Worm (Caenorhabditis elegans): ENCODE measurements around the gene sqt-1.

The sqt-1 gene

DNA sequence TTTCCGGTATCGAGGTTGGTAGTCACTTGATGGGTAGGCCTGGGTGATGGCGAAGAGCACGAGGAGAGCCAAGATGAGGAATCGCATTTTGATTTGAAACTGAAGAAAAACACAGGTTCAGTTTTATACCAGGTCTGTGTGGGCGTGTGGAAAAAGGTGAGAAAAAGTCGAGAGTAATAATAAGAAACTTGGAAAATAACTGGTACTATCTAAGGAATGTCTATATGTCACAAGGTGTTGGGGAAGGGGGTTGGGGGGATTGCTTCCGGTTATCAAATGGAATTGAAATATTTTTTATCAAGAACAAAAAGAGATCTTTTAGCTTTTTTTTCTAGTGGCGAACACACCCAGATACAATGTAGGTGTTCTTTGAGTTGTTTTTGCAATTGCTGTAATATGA is 18.0 kb downstream of the sqt-1 start, which contains the start of gene nlp-51:
nlp-51 (minus strand) TSS at position 101 of the 400 bp plus-strand sequence.
- TF ChIP-seq lin-40 (tag; optimal IDR thresholded peaks at IDR 0.05) (no peak), bed-1 (GFP tag; IDR thresholded peaks at IDR 0.05) (no peak), hmg-20 (GFP tag; IDR thresholded peaks at IDR 0.05) (no peak), madf-10 (tag; optimal IDR thresholded peaks at IDR 0.05) (no peak), Y67H2A.10 (GFP tag; conservative IDR thresholded peaks at IDR 0.05) (no peak), egl-44 (GFP tag; IDR thresholded peaks at IDR 0.05) (no peak), lsl-1 (GFP tag; optimal IDR thresholded peaks at IDR 0.05) (no peak), nfya-1 (tag; optimal IDR thresholded peaks at IDR 0.05; ENCODE audit: borderline replicate concordance, insufficient read depth) (no peak), lir-1 (GFP tag; conservative IDR thresholded peaks at IDR 0.05) (no peak), F57A8.1 (GFP tag; optimal IDR thresholded peaks at IDR 0.05) (no peak), cebp-1 (GFP tag; IDR thresholded peaks at IDR 0.05) (no peak), cebp-1 (tag; optimal IDR thresholded peaks at IDR 0.05) (no peak), nhr-120 (GFP tag; IDR thresholded peaks at IDR 0.05) (no peak), B0019.2 (GFP tag; conservative IDR thresholded peaks at IDR 0.05) (no peak), F49E8.2 (tag; optimal IDR thresholded peaks at IDR 0.05; ENCODE audit: insufficient read depth) (no peak), B0261.1 (tag; optimal IDR thresholded peaks at IDR 0.05) (no peak)

DNA sequence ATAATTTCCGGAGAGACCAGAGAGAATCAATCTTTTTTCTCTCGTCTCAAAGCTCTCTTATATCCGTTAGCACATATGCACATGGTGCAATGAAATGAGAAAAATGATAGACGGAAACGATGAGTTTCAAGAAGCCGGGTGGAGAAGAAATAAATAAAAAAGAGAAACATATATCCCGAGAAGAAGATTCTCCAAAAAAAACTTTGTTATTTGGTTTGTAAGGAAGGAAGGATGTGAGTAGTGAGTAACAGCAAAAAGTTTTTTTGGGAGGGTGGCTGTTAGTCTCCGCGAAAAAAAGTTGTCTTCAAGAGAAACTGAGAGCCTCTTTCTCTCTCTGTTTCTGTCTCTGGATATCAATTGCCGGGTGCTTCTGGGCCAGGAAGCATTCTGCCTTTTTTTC is 21.0 kb downstream of the sqt-1 start:
- TF ChIP-seq ceh-27 (GFP tag; optimal IDR thresholded peaks at IDR 0.05) = no peak
- no peak for TF ChIP-seq lin-40 (tag; optimal IDR thresholded peaks at IDR 0.05)
- no peak for TF ChIP-seq zim-3 (tag; optimal IDR thresholded peaks at IDR 0.05)
- TF ChIP-seq mel-28 (tag; optimal IDR thresholded peaks at IDR 0.05; ENCODE audit: borderline replicate concordance) = no peak
- TF ChIP-seq ztf-22 (GFP tag; optimal IDR thresholded peaks at IDR 0.05) = no peak
- TF ChIP-seq ztf-26 (tag; optimal IDR thresholded peaks at IDR 0.05) = no peak

DNA sequence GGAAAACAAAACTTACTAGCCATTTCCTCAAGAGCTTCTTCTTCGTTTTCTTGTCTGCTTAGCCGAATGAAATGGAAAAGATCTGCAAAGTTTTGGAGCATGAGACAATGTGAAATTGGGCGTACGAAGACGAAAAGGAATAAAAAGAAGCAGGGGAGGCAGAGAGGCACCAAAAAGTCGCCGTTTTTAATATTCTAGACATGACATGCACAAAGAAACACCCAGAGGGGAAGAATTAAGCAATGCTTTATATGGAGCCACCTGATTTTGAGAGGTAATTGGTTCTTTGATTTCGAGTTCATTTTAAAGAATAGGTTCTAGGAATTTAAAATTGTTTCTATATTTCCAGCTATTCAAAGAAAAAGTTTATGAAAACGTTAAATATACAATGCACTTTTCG is 23.5 kb downstream of the sqt-1 start, which contains the start of gene T24F1.4:
T24F1.4 (minus strand) TSS at position 101 of the 400 bp plus-strand sequence.
- TF ChIP-seq hlh-12 (tag; optimal IDR thresholded peaks at IDR 0.05) (no peak), B0261.1 (tag; optimal IDR thresholded peaks at IDR 0.05) (no peak), nfya-1 (tag; optimal IDR thresholded peaks at IDR 0.05; ENCODE audit: borderline replicate concordance, insufficient read depth) (no peak), F57C9.4 (tag; optimal IDR thresholded peaks at IDR 0.05) (no peak), lin-54 (GFP tag; optimal IDR thresholded peaks at IDR 0.05) (no peak), F33H1.4 (GFP tag; IDR thresholded peaks at IDR 0.05) (no peak), nfyb-1 (GFP tag; IDR thresholded peaks at IDR 0.05) (no peak), dpff-1 (tag; optimal IDR thresholded peaks at IDR 0.05) (no peak), die-1 (tag; optimal IDR thresholded peaks at IDR 0.05) (no peak), C06A6.2 (GFP tag; conservative IDR thresholded peaks at IDR 0.05) (no peak), Y67H2A.10 (GFP tag; conservative IDR thresholded peaks at IDR 0.05) (no peak), lsy-27 (tag; optimal IDR thresholded peaks at IDR 0.05; ENCODE audit: borderline replicate concordance, insufficient read depth) (no peak), pha-4 (tag; optimal IDR thresholded peaks at IDR 0.05) (no peak), bed-1 (GFP tag; IDR thresholded peaks at IDR 0.05) (no peak), nhr-120 (GFP tag; IDR thresholded peaks at IDR 0.05) (no peak), ceh-91 (GFP tag; IDR thresholded peaks at IDR 0.05) (no peak), dpl-1 (GFP tag; optimal IDR thresholded peaks at IDR 0.05) (no peak), hlh-26 (GFP tag; conservative IDR thresholded peaks at IDR 0.05) (no peak)

DNA sequence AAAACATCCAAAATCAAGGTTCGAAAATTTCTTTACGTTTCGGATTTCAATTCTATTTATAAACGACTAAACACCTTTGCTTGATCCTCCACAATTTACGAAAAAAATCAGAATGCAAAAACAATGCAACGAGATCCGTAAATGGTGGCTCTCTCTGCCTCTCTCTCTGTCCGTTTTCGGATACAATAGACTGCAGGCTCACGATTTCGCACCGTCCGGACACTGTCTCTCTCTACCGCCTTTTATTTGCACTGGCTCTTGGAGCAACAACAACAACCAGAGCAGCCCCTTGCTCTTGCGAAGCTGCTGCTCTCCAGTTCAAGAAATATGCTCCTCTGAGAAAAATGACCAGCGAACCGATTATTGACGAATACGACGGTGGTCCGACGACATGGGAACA is 25.4 kb downstream of the sqt-1 start, which contains the start of gene T24F1.7:
T24F1.7 (plus strand) TSS at position 301 of the 400 bp plus-strand sequence.
- TF ChIP-seq mes-4 (tag; optimal IDR thresholded peaks at IDR 0.05) (no peak), D2030.7 (GFP tag; IDR thresholded peaks at IDR 0.05) (no peak), F23B12.7 (tag; optimal IDR thresholded peaks at IDR 0.05; ENCODE audit: insufficient read depth) (no peak)

All from whole organism, young adult.